Worm (Caenorhabditis elegans) whole organism, midembryonic: Measurements from ENCODE around the gene F25E5.16.

ENCODE experiments used
- T22C8.4 ChIP-seq: fragments of 200-800 bp; sonication (Bioruptor generic); IDR thresholded peaks from 2 replicates; pipeline ENCODE4 v1.3.6; 2022; ENCODE audit warnings: missing genetic modification characterization, missing compliant biosample characterization
- flt-1 ChIP-seq: fragments of 200-800 bp; sonication (Bioruptor generic); IDR thresholded peaks from 2 replicates; pipeline ENCODE4 v1.3.6; 2022; ENCODE audit warnings: missing genetic modification characterization, missing compliant biosample characterization
- klf-2 ChIP-seq: fragments of 200-800 bp; sonication (Bioruptor generic); conservative IDR thresholded peaks from 2 replicates; pipeline ENCODE4 v1.3.6; 2022; ENCODE audit warnings: missing genetic modification reagents, missing genetic modification characterization, missing compliant biosample characterization
- med-1 ChIP-seq: sonication (generic microtip); optimal IDR thresholded peaks from 2 replicates; lab custom pipeline; 2017; ENCODE audit warnings: missing genetic modification characterization, mild to moderate bottlenecking, missing compliant biosample characterization, antibody characterized with exemption, missing genetic modification reagents; ENCODE audit not compliant: insufficient read depth
- ref-1 ChIP-seq: fragments of 200-800 bp; sonication (Bioruptor generic); conservative IDR thresholded peaks from 2 replicates; pipeline ENCODE4 v1.3.6; 2022; ENCODE audit warnings: missing genetic modification reagents, missing genetic modification characterization, missing compliant biosample characterization
- tab-1 ChIP-seq: fragments of 200-800 bp; sonication (Bioruptor generic); IDR thresholded peaks from 2 replicates; pipeline ENCODE4 v1.3.6; 2022; ENCODE audit warnings: missing genetic modification characterization, missing compliant biosample characterization
- ztf-23 ChIP-seq: fragments of 200-800 bp; sonication (Bioruptor generic); IDR thresholded peaks from 2 replicates; pipeline ENCODE4 v1.3.6; 2022; ENCODE audit warnings: missing genetic modification reagents, missing genetic modification characterization, missing compliant biosample characterization
- ztf-29 ChIP-seq: fragments of 200-800 bp; sonication (Bioruptor generic); IDR thresholded peaks from 2 replicates; pipeline ENCODE4 v1.3.6; 2022; ENCODE audit warnings: missing genetic modification reagents, missing genetic modification characterization, missing compliant biosample characterization

ce11 chrV:7449303-7449827 lies 11.3 kb downstream of the F25E5.16 start, which contains the start of gene try-12:
- TF ChIP-seq tab-1 (GFP tag; lab: Robert Waterston, UW) (no peak), klf-2 (GFP tag; lab: Robert Waterston, UW) (no peak), T22C8.4 (GFP tag; lab: Robert Waterston, UW) (no peak), ztf-23 (GFP tag; lab: Robert Waterston, UW) (no peak), flt-1 (GFP tag; lab: Robert Waterston, UW) (no peak), med-1 (no peak), ref-1 (GFP tag; lab: Robert Waterston, UW) (no peak), ztf-29 (GFP tag; lab: Robert Waterston, UW) (no peak)
